Worm (Caenorhabditis elegans) whole organism, L4 larva: ENCODE results near the gene B0303.4.

Experiments
- T26A8.4 ChIP-seq: fragments of 200-800 bp; sonication (Bioruptor generic); IDR thresholded peaks from 2 replicates; pipeline ENCODE4 v1.3.6; 2022; ENCODE audit warnings: missing genetic modification characterization, missing compliant biosample characterization
- aly-2 ChIP-seq: sonication (generic microtip); optimal IDR thresholded peaks from 2 replicates; lab custom pipeline; 2018; ENCODE audit warnings: missing biosample characterization, missing genetic modification characterization
- attf-4 ChIP-seq: sonication (generic microtip); optimal IDR thresholded peaks from 3 replicates; lab custom pipeline; 2017; ENCODE audit warnings: missing biosample characterization, missing genetic modification characterization
- ces-1 ChIP-seq: fragments of 150-350 bp; sonication (generic microtip); optimal IDR thresholded peaks from 4 replicates; lab custom pipeline; 2014; ENCODE audit warnings: missing biosample characterization, missing genetic modification reagents, missing genetic modification characterization
- fos-1 ChIP-seq: fragments of 150-350 bp; optimal IDR thresholded peaks from 2 replicates; lab custom pipeline; 2014; ENCODE audit warnings: missing biosample characterization, missing genetic modification characterization
- lin-13 ChIP-seq: fragments of 150-350 bp; optimal IDR thresholded peaks from 2 replicates; lab custom pipeline; 2014; ENCODE audit warnings: missing biosample characterization, missing genetic modification reagents, missing genetic modification characterization
- lir-3 ChIP-seq: sonication (generic microtip); optimal IDR thresholded peaks from 2 replicates; lab custom pipeline; 2016; ENCODE audit warnings: mild to moderate bottlenecking, missing genetic modification characterization, missing compliant biosample characterization
- nhr-6 ChIP-seq: fragments of 150-350 bp; optimal IDR thresholded peaks from 2 replicates; lab custom pipeline; 2014; ENCODE audit warnings: missing biosample characterization, missing genetic modification characterization

DNA sequence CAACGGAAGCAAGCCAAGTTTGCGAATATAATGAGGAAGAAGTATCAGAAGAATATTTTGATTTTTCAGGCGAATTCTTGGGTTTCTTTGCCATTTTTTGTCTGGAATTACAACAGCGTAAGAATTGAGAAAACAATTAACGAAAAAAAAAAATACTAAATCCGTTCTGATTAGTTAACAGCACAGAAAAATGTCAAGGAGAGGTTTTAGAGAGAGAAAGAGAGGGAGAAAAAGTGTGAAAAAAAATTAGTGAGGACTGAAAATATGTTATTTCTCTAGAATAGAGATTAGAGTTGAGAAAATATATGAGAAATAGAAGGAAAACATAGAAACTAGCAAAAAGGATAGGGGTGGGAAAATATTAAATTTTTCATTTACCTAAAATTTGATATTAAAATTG lies 22.3 kb upstream of the B0303.4 start, which contains the start of gene dpy-19:
- TF ChIP-seq lin-13 (no peak), attf-4 (tag; lab: Kevin White, UChicago) (no peak), aly-2 (tag; lab: Kevin White, UChicago) (no peak), nhr-6 (tag; lab: Kevin White, UChicago) (no peak), lir-3 (tag; lab: Kevin White, UChicago) (no peak), fos-1 (tag; lab: Kevin White, UChicago) (no peak), T26A8.4 (GFP tag; lab: Robert Waterston, UW) (no peak), ces-1 (no peak)
